Fruit fly (Drosophila melanogaster): ENCODE data around the gene CG6051.
A peak's percentile ranks its signal among the peaks of the same experiment; 100 is the strongest.

The CG6051 gene

dm6 chr3R:27167350-27167749 lies 16.5 kb upstream of the CG6051 start:
- no peak for TF ChIP-seq GATAd (GFP tag; optimal IDR thresholded peaks at IDR 0.05)
- no peak for TF ChIP-seq Sp1 (GFP tag; optimal IDR thresholded peaks at IDR 0.05)
- TF ChIP-seq CrebA (GFP tag; optimal IDR thresholded peaks at IDR 0.05; ENCODE audit: borderline replicate concordance) = no peak
- no peak for TF ChIP-seq usp (GFP tag; optimal IDR thresholded peaks at IDR 0.05)
- TF ChIP-seq Hr78 (GFP tag; optimal IDR thresholded peaks at IDR 0.05) = no peak
- TF ChIP-seq fru (GFP tag; optimal IDR thresholded peaks at IDR 0.05) = no peak
- TF ChIP-seq HLH106 (tag; optimal IDR thresholded peaks at IDR 0.05) = no peak
- no peak for TF ChIP-seq psq (GFP tag; optimal IDR thresholded peaks at IDR 0.05)
- no peak for TF ChIP-seq Mio (GFP tag; optimal IDR thresholded peaks at IDR 0.05)
- no peak for TF ChIP-seq dsf (GFP tag; optimal IDR thresholded peaks at IDR 0.05; ENCODE audit: borderline replicate concordance)
- no peak for TF ChIP-seq Dfd (GFP tag; optimal IDR thresholded peaks at IDR 0.05)
- TF ChIP-seq N (GFP tag; optimal IDR thresholded peaks at IDR 0.05) = no peak
- no peak for TF ChIP-seq ey (GFP tag; optimal IDR thresholded peaks at IDR 0.05)
- TF ChIP-seq dl (GFP tag; optimal IDR thresholded peaks at IDR 0.05; ENCODE audit: insufficient read depth in 1 of 2, partially characterized antibody in 2 of 2) = no peak
- TF ChIP-seq Hnf4 (GFP tag; optimal IDR thresholded peaks at IDR 0.05) = no peak
- TF ChIP-seq OdsH (GFP tag; optimal IDR thresholded peaks at IDR 0.05) = no peak
- TF ChIP-seq Jra (GFP tag; optimal IDR thresholded peaks at IDR 0.05) = no peak
- no peak for TF ChIP-seq Rel (GFP tag; optimal IDR thresholded peaks at IDR 0.05)
- TF ChIP-seq Rel (tag; optimal IDR thresholded peaks at IDR 0.05) = no peak
- TF ChIP-seq tai (GFP tag; optimal IDR thresholded peaks at IDR 0.05) = no peak

dm6 chr3R:27165416-27165982 lies 14.6 kb upstream of the CG6051 start, which contains the start of the genes CG34293 and spn-D:
Gene CG34293, minus strand, starts transcription at chr3R:27165575.
Gene spn-D, plus strand, starts transcription at chr3R:27165716.
- TF ChIP-seq foxo (GFP tag; optimal IDR thresholded peaks at IDR 0.05) (no peak), Dif (GFP tag; optimal IDR thresholded peaks at IDR 0.05; ENCODE audit: partially characterized antibody) (peak; percentile 2)

- TF ChIP-seq h (GFP tag; optimal IDR thresholded peaks at IDR 0.05) = no peak
- TF ChIP-seq Mio (GFP tag; optimal IDR thresholded peaks at IDR 0.05) = no peak
- no peak for TF ChIP-seq Hr83 (GFP tag; optimal IDR thresholded peaks at IDR 0.05; ENCODE audit: poor library complexity, severe bottlenecking)
- TF ChIP-seq br (GFP tag; optimal IDR thresholded peaks at IDR 0.05) = no peak
- no peak for TF ChIP-seq pan (optimal IDR thresholded peaks at IDR 0.05)
- no peak for TF ChIP-seq dsf (GFP tag; optimal IDR thresholded peaks at IDR 0.05; ENCODE audit: borderline replicate concordance)
Observed at dm6 chr3R:27162824-27163223, 12.0 kb upstream of the CG6051 start, which contains the start of gene ppk31. Gene ppk31, plus strand, starts transcription at chr3R:27163124.

dm6 chr3R:27160858-27161257 lies 10.0 kb upstream of the CG6051 start, which contains the start of gene CG5909:
Gene CG5909, plus strand, starts transcription at chr3R:27161158.
- TF ChIP-seq usp (GFP tag; optimal IDR thresholded peaks at IDR 0.05) = no peak
- no peak for TF ChIP-seq GATAd (GFP tag; optimal IDR thresholded peaks at IDR 0.05)
- TF ChIP-seq tai (GFP tag; optimal IDR thresholded peaks at IDR 0.05) = no peak
- no peak for TF ChIP-seq jim (GFP tag; optimal IDR thresholded peaks at IDR 0.05)
- no peak for TF ChIP-seq Rel (GFP tag; optimal IDR thresholded peaks at IDR 0.05)
- no peak for TF ChIP-seq Rel (tag; optimal IDR thresholded peaks at IDR 0.05)

dm6 chr3R:27159870-27160269 lies 9.0 kb upstream of the CG6051 start:
- TF ChIP-seq h (GFP tag; optimal IDR thresholded peaks at IDR 0.05) (no peak), Dfd (GFP tag; optimal IDR thresholded peaks at IDR 0.05) (no peak), Jra (GFP tag; optimal IDR thresholded peaks at IDR 0.05) (no peak), dsf (GFP tag; optimal IDR thresholded peaks at IDR 0.05; ENCODE audit: borderline replicate concordance) (no peak)

- peak; percentile 16 for TF ChIP-seq h (GFP tag; optimal IDR thresholded peaks at IDR 0.05)
- TF ChIP-seq foxo (GFP tag; optimal IDR thresholded peaks at IDR 0.05) = no peak
- no peak for TF ChIP-seq jim (GFP tag; optimal IDR thresholded peaks at IDR 0.05)
- TF ChIP-seq pan (optimal IDR thresholded peaks at IDR 0.05) = no peak
- no peak for TF ChIP-seq N (GFP tag; optimal IDR thresholded peaks at IDR 0.05)
Observed at dm6 chr3R:27157814-27158213, 6.9 kb upstream of the CG6051 start, which contains the start of gene grass. Gene grass, plus strand, starts transcription at chr3R:27157948.

dm6 chr3R:27154001-27154400 lies 3.1 kb upstream of the CG6051 start:
- TF ChIP-seq br (GFP tag; optimal IDR thresholded peaks at IDR 0.05) (no peak), dl (GFP tag; optimal IDR thresholded peaks at IDR 0.05; ENCODE audit: insufficient read depth in 1 of 2, partially characterized antibody in 2 of 2) (no peak)

Measured in whole organism, wandering third instar larva.